Worm (Caenorhabditis elegans) whole organism, late embryonic: ENCODE data around the gene fut-6.

Source experiments
- C38D4.7 ChIP-seq: fragments of 200-800 bp; sonication (Bioruptor generic); optimal IDR thresholded peaks from 2 replicates; lab custom pipeline; 2018; ENCODE audit warnings: mild to moderate bottlenecking, missing genetic modification characterization, moderate library complexity, missing compliant biosample characterization
- K02D7.2 ChIP-seq: sonication (generic microtip); optimal IDR thresholded peaks from 2 replicates; lab custom pipeline; 2017; ENCODE audit warnings: mild to moderate bottlenecking, missing genetic modification characterization, missing compliant biosample characterization
- K09A11.1 ChIP-seq: sonication (generic microtip); optimal IDR thresholded peaks from 2 replicates; lab custom pipeline; 2017; ENCODE audit warnings: antibody characterized with exemption, mild to moderate bottlenecking, missing genetic modification characterization, missing compliant biosample characterization; ENCODE audit not compliant: insufficient read depth
- Y22D7AL.16 ChIP-seq: sonication (generic microtip); optimal IDR thresholded peaks from 2 replicates; lab custom pipeline; 2016; ENCODE audit warnings: missing genetic modification characterization, missing compliant biosample characterization
- ahr-1 ChIP-seq: sonication (generic microtip); optimal IDR thresholded peaks from 2 replicates; lab custom pipeline; 2016; ENCODE audit warnings: missing genetic modification characterization, missing compliant biosample characterization
- ceh-18 ChIP-seq: sonication (generic microtip); optimal IDR thresholded peaks from 2 replicates; lab custom pipeline; 2016; ENCODE audit warnings: missing genetic modification characterization, missing compliant biosample characterization
- ceh-19 ChIP-seq: fragments of 200-800 bp; sonication (Bioruptor generic); optimal IDR thresholded peaks from 2 replicates; lab custom pipeline; 2018; ENCODE audit warnings: mild to moderate bottlenecking, missing genetic modification characterization, missing compliant biosample characterization
- ceh-2 ChIP-seq: sonication (generic microtip); optimal IDR thresholded peaks from 2 replicates; lab custom pipeline; 2016; ENCODE audit warnings: missing genotype, missing genetic modification characterization, missing compliant biosample characterization
- ceh-22 ChIP-seq: sonication (generic microtip); optimal IDR thresholded peaks from 2 replicates; lab custom pipeline; 2017; ENCODE audit warnings: missing biosample characterization, missing genetic modification characterization
- ceh-30 ChIP-seq: fragments of 150-350 bp; optimal IDR thresholded peaks from 2 replicates; lab custom pipeline; 2014; ENCODE audit warnings: missing biosample characterization, missing genetic modification characterization
- ceh-31 ChIP-seq: sonication (generic microtip); optimal IDR thresholded peaks from 2 replicates; lab custom pipeline; 2016; ENCODE audit warnings: missing genetic modification characterization, missing compliant biosample characterization
- ceh-34 ChIP-seq: sonication (generic microtip); optimal IDR thresholded peaks from 2 replicates; lab custom pipeline; 2016; ENCODE audit warnings: mild to moderate bottlenecking, missing genetic modification characterization, missing compliant biosample characterization
- ceh-6 ChIP-seq: fragments of 200-800 bp; sonication (Bioruptor generic); optimal IDR thresholded peaks from 2 replicates; lab custom pipeline; 2018; ENCODE audit warnings: mild to moderate bottlenecking, missing genetic modification characterization, missing compliant biosample characterization
- dve-1 ChIP-seq: sonication (generic microtip); optimal IDR thresholded peaks from 2 replicates; lab custom pipeline; 2017; ENCODE audit warnings: antibody characterized with exemption, mild to moderate bottlenecking, missing genetic modification characterization, missing compliant biosample characterization
- elt-2 ChIP-seq: sonication (generic microtip); optimal IDR thresholded peaks from 2 replicates; lab custom pipeline; 2016; ENCODE audit warnings: missing genetic modification reagents, missing genetic modification characterization, missing compliant biosample characterization
- elt-4 ChIP-seq: sonication (generic microtip); optimal IDR thresholded peaks from 2 replicates; lab custom pipeline; 2016; ENCODE audit warnings: missing genetic modification characterization, missing compliant biosample characterization
- ets-4 ChIP-seq: sonication (generic microtip); optimal IDR thresholded peaks from 2 replicates; lab custom pipeline; 2016; ENCODE audit warnings: missing genetic modification characterization, missing compliant biosample characterization
- eyg-1 ChIP-seq: sonication (generic microtip); optimal IDR thresholded peaks from 2 replicates; lab custom pipeline; 2016; ENCODE audit warnings: missing genotype, missing genetic modification characterization, missing compliant biosample characterization
- fkh-6 ChIP-seq: sonication (generic microtip); optimal IDR thresholded peaks from 2 replicates; lab custom pipeline; 2016; ENCODE audit warnings: missing genetic modification characterization, missing compliant biosample characterization
- gmeb-2 ChIP-seq: sonication (generic microtip); optimal IDR thresholded peaks from 2 replicates; lab custom pipeline; 2016; ENCODE audit warnings: missing genetic modification characterization, inconsistent platforms, missing compliant biosample characterization
- hlh-15 ChIP-seq: sonication (generic microtip); optimal IDR thresholded peaks from 2 replicates; lab custom pipeline; 2016; ENCODE audit warnings: missing genetic modification characterization, missing compliant biosample characterization
- hlh-30 ChIP-seq: sonication (generic microtip); optimal IDR thresholded peaks from 2 replicates; lab custom pipeline; 2017; ENCODE audit warnings: antibody characterized with exemption, missing genetic modification characterization, missing compliant biosample characterization; ENCODE audit not compliant: insufficient read depth
- hlh-6 ChIP-seq: sonication (generic microtip); optimal IDR thresholded peaks from 2 replicates; lab custom pipeline; 2016; ENCODE audit warnings: missing genotype, missing genetic modification characterization, missing compliant biosample characterization
- hlh-8 ChIP-seq: sonication (generic microtip); optimal IDR thresholded peaks from 2 replicates; lab custom pipeline; 2016; ENCODE audit warnings: missing genotype, missing genetic modification characterization, missing compliant biosample characterization
- npax-4 ChIP-seq: sonication (generic microtip); optimal IDR thresholded peaks from 2 replicates; lab custom pipeline; 2016; ENCODE audit warnings: missing genetic modification characterization, missing compliant biosample characterization
- odd-2 ChIP-seq: sonication (generic microtip); optimal IDR thresholded peaks from 2 replicates; lab custom pipeline; 2017; ENCODE audit warnings: antibody characterized with exemption, mild to moderate bottlenecking, missing genetic modification characterization, missing compliant biosample characterization
- pax-1 ChIP-seq: fragments of 150-350 bp; optimal IDR thresholded peaks from 2 replicates; lab custom pipeline; 2014; ENCODE audit warnings: missing biosample characterization, missing genetic modification characterization
- pha-2 ChIP-seq: sonication (generic microtip); optimal IDR thresholded peaks from 2 replicates; lab custom pipeline; 2017; ENCODE audit warnings: mild to moderate bottlenecking, missing genetic modification characterization, missing compliant biosample characterization
- pqm-1 ChIP-seq: sonication (generic microtip); optimal IDR thresholded peaks from 2 replicates; lab custom pipeline; 2016; ENCODE audit warnings: missing genetic modification characterization, missing compliant biosample characterization
- pros-1 ChIP-seq: fragments of 150-350 bp; optimal IDR thresholded peaks from 2 replicates; lab custom pipeline; 2014; ENCODE audit warnings: missing biosample characterization, missing genetic modification reagents, missing genetic modification characterization
- ref-2 ChIP-seq: sonication (generic microtip); optimal IDR thresholded peaks from 2 replicates; lab custom pipeline; 2016; ENCODE audit warnings: missing genetic modification characterization, missing compliant biosample characterization
- rnt-1 ChIP-seq: sonication (generic microtip); optimal IDR thresholded peaks from 2 replicates; lab custom pipeline; 2016; ENCODE audit warnings: missing genetic modification characterization, missing compliant biosample characterization
- sox-4 ChIP-seq: sonication (generic microtip); optimal IDR thresholded peaks from 2 replicates; lab custom pipeline; 2017; ENCODE audit warnings: mild to moderate bottlenecking, missing genetic modification characterization, inconsistent platforms, missing compliant biosample characterization
- syd-9 ChIP-seq: sonication (generic microtip); optimal IDR thresholded peaks from 2 replicates; lab custom pipeline; 2016; ENCODE audit warnings: mild to moderate bottlenecking, missing genetic modification characterization, moderate library complexity, missing compliant biosample characterization
- tbx-2 ChIP-seq: sonication (generic microtip); optimal IDR thresholded peaks from 2 replicates; lab custom pipeline; 2016; ENCODE audit warnings: missing genetic modification characterization, missing compliant biosample characterization
- unc-3 ChIP-seq, 2 experiments: fragments of 200-800 bp in 1 of 2; sonication (Bioruptor generic) in 1 of 2; sonication (generic microtip) in 1 of 2; conservative IDR thresholded peaks in 1 of 2; optimal IDR thresholded peaks in 1 of 2; 2 replicates each; pipeline versions ENCODE4 v1.3.6 to Lab custom; 2016 to 2022; ENCODE audit warnings: missing compliant biosample characterization in 2 of 2, missing genetic modification characterization in 2 of 2, missing genetic modification reagents in 1 of 2
- zip-5 ChIP-seq: sonication (generic microtip); optimal IDR thresholded peaks from 2 replicates; lab custom pipeline; 2016; ENCODE audit warnings: missing genetic modification characterization, missing compliant biosample characterization

fut-6 gene

ce11 chrII:4667572-4667971 lies 11.8 kb upstream of the fut-6 start, which contains the start of gene fut-5:
Gene fut-5 (minus strand): TSS chrII:4667672.
- TF ChIP-seq pqm-1 (tag; lab: Kevin White, UChicago), result no peak
- no peak for TF ChIP-seq ceh-31 (tag; lab: Kevin White, UChicago)
- TF ChIP-seq elt-4 (tag; lab: Kevin White, UChicago), result no peak
- TF ChIP-seq ceh-2 (tag; lab: Kevin White, UChicago), result no peak
- TF ChIP-seq hlh-8 (tag; lab: Kevin White, UChicago), result no peak
- TF ChIP-seq hlh-6 (tag; lab: Kevin White, UChicago), result no peak
- TF ChIP-seq C38D4.7 (GFP tag; lab: Kevin White, UChicago), result no peak
- TF ChIP-seq gmeb-2 (tag; lab: Kevin White, UChicago), result no peak
- TF ChIP-seq hlh-30 (tag; lab: Kevin White, UChicago), result no peak
- no peak for TF ChIP-seq hlh-15 (tag; lab: Kevin White, UChicago)
- no peak for TF ChIP-seq Y22D7AL.16 (tag; lab: Kevin White, UChicago)
- TF ChIP-seq odd-2 (tag; lab: Kevin White, UChicago), result no peak
- TF ChIP-seq ceh-18 (tag; lab: Kevin White, UChicago), result no peak
- no peak for TF ChIP-seq pax-1 (tag; lab: Kevin White, UChicago)

DNA sequence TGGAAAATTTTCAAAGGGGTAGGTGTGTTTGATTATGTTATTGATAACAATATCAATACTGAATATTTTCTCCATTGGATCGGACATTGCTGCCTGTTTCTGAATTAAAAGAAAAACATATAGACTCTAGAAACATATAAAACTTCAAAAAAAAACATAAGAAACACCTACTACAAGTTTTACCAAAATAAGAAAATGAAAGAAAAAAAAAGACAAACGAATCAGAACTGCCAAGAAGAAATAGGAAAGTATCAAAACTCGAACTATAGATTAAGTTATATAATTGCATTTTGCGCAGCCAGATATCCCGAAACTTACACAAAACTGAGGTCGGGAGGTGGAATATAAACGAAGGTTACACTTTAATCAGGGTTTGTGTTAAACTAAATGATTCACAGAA lies 9.6 kb upstream of the fut-6 start, which contains the start of gene T05A7.11:
T05A7.11 (minus strand) TSS at position 101 of the 400 bp plus-strand sequence.
- no peak for TF ChIP-seq hlh-8 (tag; lab: Kevin White, UChicago)
- TF ChIP-seq pha-2, result no peak
- TF ChIP-seq ceh-19 (GFP tag; lab: Kevin White, UChicago), result no peak
- TF ChIP-seq syd-9 (tag; lab: Kevin White, UChicago), result no peak
- TF ChIP-seq fkh-6 (tag; lab: Kevin White, UChicago), result no peak
- TF ChIP-seq ceh-22 (tag; lab: Kevin White, UChicago), result no peak
- TF ChIP-seq ahr-1 (tag; lab: Kevin White, UChicago), result no peak
- no peak for TF ChIP-seq K09A11.1 (tag; lab: Kevin White, UChicago)
- no peak for TF ChIP-seq ceh-30 (tag; lab: Kevin White, UChicago)
- TF ChIP-seq elt-2 (tag; lab: Kevin White, UChicago), result no peak
- no peak for TF ChIP-seq hlh-30 (tag; lab: Kevin White, UChicago)
- no peak for TF ChIP-seq tbx-2

ce11 chrII:4663186-4663585 lies 7.5 kb upstream of the fut-6 start, which contains the start of gene T05A7.12:
Gene T05A7.12 (minus strand): TSS chrII:4663286.
- TF ChIP-seq ets-4 (tag; lab: Kevin White, UChicago), result no peak
- no peak for TF ChIP-seq K02D7.2 (tag; lab: Kevin White, UChicago)
- TF ChIP-seq npax-4, result no peak
- TF ChIP-seq dve-1, result no peak
- TF ChIP-seq unc-3 (GFP tag; conservative IDR thresholded peaks at IDR 0.05; lab: Robert Waterston, UW), result no peak
- no peak for TF ChIP-seq unc-3 (tag; optimal IDR thresholded peaks at IDR 0.05; lab: Kevin White, UChicago)
- no peak for TF ChIP-seq eyg-1 (tag; lab: Kevin White, UChicago)
- no peak for TF ChIP-seq ahr-1 (tag; lab: Kevin White, UChicago)
- TF ChIP-seq ref-2 (tag; lab: Kevin White, UChicago), result no peak
- no peak for TF ChIP-seq rnt-1
- no peak for TF ChIP-seq ceh-30 (tag; lab: Kevin White, UChicago)
- no peak for TF ChIP-seq syd-9 (tag; lab: Kevin White, UChicago)
- TF ChIP-seq sox-4, result no peak
- TF ChIP-seq zip-5 (tag; lab: Kevin White, UChicago), result no peak
- TF ChIP-seq ceh-34 (tag; lab: Kevin White, UChicago), result no peak
- TF ChIP-seq pros-1 (tag; lab: Kevin White, UChicago), result no peak
- TF ChIP-seq tbx-2, result no peak
- TF ChIP-seq ceh-6 (GFP tag; lab: Kevin White, UChicago), result no peak
